Worm (Caenorhabditis elegans): ENCODE measurements around the gene F25B5.3.

DNA sequence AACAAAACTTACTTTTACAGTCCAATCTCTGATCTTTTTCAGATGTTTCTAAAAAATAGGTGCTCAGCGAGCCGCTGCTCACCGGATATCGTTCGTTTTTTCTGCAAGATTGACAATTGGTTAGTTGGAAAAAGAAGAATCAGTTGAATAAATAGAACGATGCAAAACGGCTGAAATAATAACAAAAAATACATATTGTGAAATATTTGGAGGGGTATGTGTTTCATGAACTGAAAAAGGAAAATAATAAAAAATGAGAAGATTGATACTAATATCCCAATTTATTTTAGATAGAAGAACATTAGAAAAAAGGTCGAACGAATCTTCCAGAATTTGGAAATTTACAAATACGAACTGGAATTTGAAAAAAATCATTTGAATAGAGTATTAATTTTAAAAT, 33.3 kb downstream of the F25B5.3 start, which contains the start of gene frm-2:
- no peak for TF ChIP-seq F13H6.1 (tag; optimal IDR thresholded peaks at IDR 0.05)
- no peak for TF ChIP-seq egl-27 (tag; optimal IDR thresholded peaks at IDR 0.05)
- TF ChIP-seq zag-1 (tag; optimal IDR thresholded peaks at IDR 0.05), result no peak
- TF ChIP-seq ztf-11 (tag; optimal IDR thresholded peaks at IDR 0.05), result no peak
- no peak for TF ChIP-seq ZK546.5 (tag; optimal IDR thresholded peaks at IDR 0.05)
- TF ChIP-seq snpc-4 (tag; optimal IDR thresholded peaks at IDR 0.05), result no peak
- no peak for TF ChIP-seq mdl-1 (tag; optimal IDR thresholded peaks at IDR 0.05)
- no peak for TF ChIP-seq lin-39 (tag; optimal IDR thresholded peaks at IDR 0.05)
- no peak for TF ChIP-seq fos-1 (tag; optimal IDR thresholded peaks at IDR 0.05)
- no peak for TF ChIP-seq nhr-77 (tag; optimal IDR thresholded peaks at IDR 0.05)
